Fruit fly (Drosophila melanogaster) whole organism, pupa: ENCODE measurements around the gene osk.

ENCODE experiments used
- CG10348 ChIP-seq: fragments of 200-800 bp; sonication (Bioruptor generic); IDR thresholded peaks from 2 replicates; pipeline ENCODE4 v1.3.6; 2022; ENCODE audit warnings: missing biosample characterization, missing genetic modification characterization
- CG12605 ChIP-seq: fragments of 200-800 bp; sonication (Bioruptor generic); IDR thresholded peaks from 2 replicates; pipeline ENCODE4 v1.3.6; 2022; ENCODE audit warnings: missing biosample characterization, missing genetic modification characterization
- CG13204 ChIP-seq: fragments of 200-800 bp; sonication (Bioruptor generic); optimal IDR thresholded peaks from 2 replicates; lab custom pipeline; 2018; ENCODE audit warnings: missing biosample characterization, mild to moderate bottlenecking, missing genetic modification characterization, moderate library complexity
- CG14655 ChIP-seq: fragments of 200-800 bp; sonication (Bioruptor generic); optimal IDR thresholded peaks from 3 replicates; lab custom pipeline; 2017; ENCODE audit warnings: mild to moderate bottlenecking, missing biosample characterization, missing genetic modification reagents, missing genetic modification characterization
- CG15710 ChIP-seq: fragments of 200-800 bp; sonication (Bioruptor generic); optimal IDR thresholded peaks from 2 replicates; lab custom pipeline; 2018; ENCODE audit warnings: missing biosample characterization, mild to moderate bottlenecking, missing genetic modification characterization, moderate library complexity
- CG17806 ChIP-seq: fragments of 200-800 bp; sonication (Bioruptor generic); optimal IDR thresholded peaks from 2 replicates; lab custom pipeline; 2018; ENCODE audit warnings: missing biosample characterization, mild to moderate bottlenecking, missing genetic modification characterization, moderate library complexity
- CG32121 ChIP-seq: fragments of 200-800 bp; sonication (Bioruptor generic); IDR thresholded peaks from 2 replicates; pipeline ENCODE4 v1.3.6; 2022; ENCODE audit warnings: missing biosample characterization, missing genetic modification characterization
- CG34367 ChIP-seq: fragments of 200-800 bp; sonication (Bioruptor generic); optimal IDR thresholded peaks from 2 replicates; lab custom pipeline; 2018; ENCODE audit warnings: missing biosample characterization, mild to moderate bottlenecking, missing genetic modification characterization
- CG4496 ChIP-seq: fragments of 200-800 bp; sonication (Bioruptor generic); IDR thresholded peaks from 3 replicates; pipeline ENCODE4 v1.3.6; 2022; ENCODE audit warnings: missing biosample characterization, missing genetic modification characterization
- CG8159 ChIP-seq: fragments of 200-800 bp; sonication (Bioruptor generic); optimal IDR thresholded peaks from 3 replicates; lab custom pipeline; 2018; ENCODE audit warnings: missing biosample characterization, mild to moderate bottlenecking, missing genetic modification characterization, moderate library complexity
- CG8301 ChIP-seq: fragments of 200-800 bp; sonication (Bioruptor generic); optimal IDR thresholded peaks from 2 replicates; lab custom pipeline; 2018; ENCODE audit warnings: missing biosample characterization, mild to moderate bottlenecking, missing genetic modification characterization
- CG9948 ChIP-seq: fragments of 200-800 bp; sonication (Bioruptor generic); optimal IDR thresholded peaks from 2 replicates; lab custom pipeline; 2018; ENCODE audit warnings: missing biosample characterization, mild to moderate bottlenecking, missing genetic modification characterization, moderate library complexity
- D1 ChIP-seq: fragments of 200-800 bp; sonication (Bioruptor generic); optimal IDR thresholded peaks from 2 replicates; lab custom pipeline; 2018; ENCODE audit warnings: missing biosample characterization, mild to moderate bottlenecking, missing genetic modification characterization, moderate library complexity
- EcR ChIP-seq: fragments of 200-800 bp; sonication (Bioruptor generic); optimal IDR thresholded peaks from 3 replicates; lab custom pipeline; 2019; ENCODE audit warnings: missing biosample characterization, missing genetic modification characterization, mild to moderate bottlenecking, moderate library complexity, missing genetic modification reagents
- Ets98B ChIP-seq: fragments of 200-800 bp; sonication (Bioruptor generic); IDR thresholded peaks from 2 replicates; pipeline ENCODE4 v1.3.6; 2022; ENCODE audit warnings: missing biosample characterization, missing genetic modification characterization
- Pif1A ChIP-seq: fragments of 200-800 bp; sonication (Bioruptor generic); optimal IDR thresholded peaks from 3 replicates; lab custom pipeline; 2016; ENCODE audit warnings: missing biosample characterization, missing genetic modification characterization
- Pif1B ChIP-seq: fragments of 200-800 bp; sonication (Bioruptor generic); optimal IDR thresholded peaks from 3 replicates; lab custom pipeline; 2016; ENCODE audit warnings: missing biosample characterization, missing genetic modification characterization
- Snoo ChIP-seq: fragments of 200-800 bp; sonication (Bioruptor generic); optimal IDR thresholded peaks from 3 replicates; lab custom pipeline; 2017; ENCODE audit warnings: missing biosample characterization, mild to moderate bottlenecking, missing genetic modification characterization, inconsistent platforms
- fd96Ca ChIP-seq: fragments of 200-800 bp; sonication (Bioruptor generic); IDR thresholded peaks from 3 replicates; pipeline ENCODE4 v1.3.6; 2022; ENCODE audit warnings: missing biosample characterization, missing genetic modification characterization
- gl ChIP-seq: fragments of 200-800 bp; sonication (Bioruptor generic); optimal IDR thresholded peaks from 2 replicates; lab custom pipeline; 2018; ENCODE audit warnings: missing biosample characterization, mild to moderate bottlenecking, missing genetic modification characterization
- rn ChIP-seq: fragments of 200-800 bp; sonication (Bioruptor generic); IDR thresholded peaks from 2 replicates; pipeline ENCODE4 v1.3.6; 2022; ENCODE audit warnings: missing biosample characterization, missing genetic modification characterization

osk gene

dm6 chr3R:8969301-8969925, 34.5 kb downstream of the osk start:
- TF ChIP-seq CG13204 (peak; percentile 93), CG9948 (tag; lab: Kevin White, UChicago) (no peak), EcR (GFP tag; lab: Kevin White, UChicago) (peak; percentile 64), CG8301 (tag; lab: Kevin White, UChicago) (no peak)

- TF ChIP-seq CG9948 (tag; lab: Kevin White, UChicago) (no peak), gl (no peak), CG14655 (GFP tag; lab: Kevin White, UChicago) (no peak), CG17806 (no peak), CG32121 (GFP tag; lab: Robert Waterston, UW) (no peak), D1 (tag; lab: Kevin White, UChicago) (no peak), fd96Ca (GFP tag; lab: Robert Waterston, UW) (no peak), CG12605 (GFP tag; lab: Robert Waterston, UW) (no peak), EcR (GFP tag; lab: Kevin White, UChicago) (no peak), Pif1A (GFP tag; lab: Kevin White, UChicago) (no peak), CG34367 (tag; lab: Kevin White, UChicago) (no peak), Ets98B (GFP tag; lab: Robert Waterston, UW) (no peak), CG13204 (no peak)
These were observed 35.0 kb downstream of the osk start for dm6 chr3R:8969926-8970306.

DNA sequence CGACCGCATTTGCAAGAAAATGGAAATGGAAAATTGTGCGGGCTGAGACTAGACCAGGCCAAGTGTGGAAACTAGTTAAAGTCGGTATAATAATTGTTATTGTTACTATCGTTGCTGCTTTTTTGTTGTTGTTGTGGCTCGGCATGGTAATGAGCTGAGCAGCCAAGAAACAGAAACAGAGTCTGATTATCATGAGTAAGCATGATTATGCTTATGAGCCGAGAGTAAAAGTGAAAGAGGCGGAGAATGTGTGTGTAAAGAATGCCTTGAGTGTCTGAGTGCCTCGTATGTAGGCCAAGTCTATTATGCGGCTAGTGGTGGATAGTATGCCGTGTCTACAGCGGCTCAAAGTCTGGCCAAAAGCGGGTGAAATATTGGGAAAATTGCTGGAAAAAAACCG, 35.8 kb downstream of the osk start:
- TF ChIP-seq CG9948 (tag; lab: Kevin White, UChicago): no peak

dm6 chr3R:8971794-8972193, 36.9 kb downstream of the osk start:
- TF ChIP-seq CG9948 (tag; lab: Kevin White, UChicago): peak; percentile 26
- TF ChIP-seq Snoo: peak; percentile 29
- TF ChIP-seq CG4496 (GFP tag; lab: Robert Waterston, UW): peak; percentile 66; the same call in 1 of the 3 replicates
- peak; percentile 58 for TF ChIP-seq Pif1A (GFP tag; lab: Kevin White, UChicago)
- peak; percentile 11 for TF ChIP-seq EcR (GFP tag; lab: Kevin White, UChicago)
- TF ChIP-seq D1 (tag; lab: Kevin White, UChicago): no peak
- TF ChIP-seq CG34367 (tag; lab: Kevin White, UChicago): peak; percentile 22
- TF ChIP-seq fd96Ca (GFP tag; lab: Robert Waterston, UW): peak; percentile 68; the same call in 2 of the 3 replicates
- peak; percentile 18 for TF ChIP-seq CG8159 (tag; lab: Kevin White, UChicago)
- peak; percentile 28 for TF ChIP-seq CG15710
- no peak for TF ChIP-seq CG10348 (GFP tag; lab: Robert Waterston, UW)
- peak; percentile 67 for TF ChIP-seq Ets98B (GFP tag; lab: Robert Waterston, UW)
- peak; percentile 60 for TF ChIP-seq CG13204
- peak; percentile 30 for TF ChIP-seq CG14655 (GFP tag; lab: Kevin White, UChicago)
- no peak for TF ChIP-seq gl
- TF ChIP-seq CG32121 (GFP tag; lab: Robert Waterston, UW): no peak
- TF ChIP-seq CG17806: no peak
- TF ChIP-seq CG12605 (GFP tag; lab: Robert Waterston, UW): peak; percentile 78
- no peak for TF ChIP-seq Pif1B (GFP tag; lab: Kevin White, UChicago)
- TF ChIP-seq rn (GFP tag; lab: Robert Waterston, UW): 0 out of 2 replicates have a peak, but pooled peaks have one; percentile 4
- TF ChIP-seq CG8301 (tag; lab: Kevin White, UChicago): peak; percentile 29

- no peak for TF ChIP-seq CG32121 (GFP tag; lab: Robert Waterston, UW)
- no peak for TF ChIP-seq gl
- no peak for TF ChIP-seq Pif1B (GFP tag; lab: Kevin White, UChicago)
- no peak for TF ChIP-seq CG8159 (tag; lab: Kevin White, UChicago)
- no peak for TF ChIP-seq Pif1A (GFP tag; lab: Kevin White, UChicago)
- TF ChIP-seq CG17806: no peak
- no peak for TF ChIP-seq CG14655 (GFP tag; lab: Kevin White, UChicago)
- TF ChIP-seq CG12605 (GFP tag; lab: Robert Waterston, UW): no peak
These were observed 41.2 kb downstream of the osk start for dm6 chr3R:8976073-8976593.

- TF ChIP-seq CG15710 (peak; percentile 74), CG32121 (GFP tag; lab: Robert Waterston, UW) (no peak), Ets98B (GFP tag; lab: Robert Waterston, UW) (no peak), EcR (GFP tag; lab: Kevin White, UChicago) (no peak), Pif1B (GFP tag; lab: Kevin White, UChicago) (peak; percentile 55), Snoo (peak; percentile 84), Pif1A (GFP tag; lab: Kevin White, UChicago) (peak; percentile 38), rn (GFP tag; lab: Robert Waterston, UW) (no peak), CG9948 (tag; lab: Kevin White, UChicago) (peak; percentile 46), D1 (tag; lab: Kevin White, UChicago) (peak; percentile 8), gl (no peak), CG34367 (tag; lab: Kevin White, UChicago) (peak; percentile 20), CG13204 (peak; percentile 4), CG17806 (peak; percentile 47), fd96Ca (GFP tag; lab: Robert Waterston, UW) (no peak), CG8301 (tag; lab: Kevin White, UChicago) (no peak), CG12605 (GFP tag; lab: Robert Waterston, UW) (no peak), CG10348 (GFP tag; lab: Robert Waterston, UW) (no peak), CG14655 (GFP tag; lab: Kevin White, UChicago) (no peak), CG4496 (GFP tag; lab: Robert Waterston, UW) (no peak), CG8159 (tag; lab: Kevin White, UChicago) (peak; percentile 74)
These were observed 43.8 kb downstream of the osk start for dm6 chr3R:8978768-8979167.
